Worm (Caenorhabditis elegans): ENCODE results near the gene anmt-3.
A peak's percentile ranks its signal among the peaks of the same experiment; 100 is the strongest.

anmt-3 gene

ce11 chrV:9913863-9914262, 44.3 kb downstream of the anmt-3 start, which contains the start of gene fipr-10:
Gene fipr-10, plus strand, starts transcription at chrV:9914163.
- TF ChIP-seq unc-62 (GFP tag; optimal IDR thresholded peaks at IDR 0.05) (no peak), elt-3 (tag; optimal IDR thresholded peaks at IDR 0.05) (no peak), snpc-4 (tag; optimal IDR thresholded peaks at IDR 0.05) (no peak), sptf-1 (tag; optimal IDR thresholded peaks at IDR 0.05) (no peak), mls-2 (tag; optimal IDR thresholded peaks at IDR 0.05) (no peak), M03D4.4 (tag; optimal IDR thresholded peaks at IDR 0.05) (no peak), nhr-2 (tag; optimal IDR thresholded peaks at IDR 0.05) (no peak), mab-5 (tag; optimal IDR thresholded peaks at IDR 0.05) (no peak), drap-1 (GFP tag; optimal IDR thresholded peaks at IDR 0.05) (no peak), nhr-237 (tag; optimal IDR thresholded peaks at IDR 0.05) (no peak), ztf-11 (tag; optimal IDR thresholded peaks at IDR 0.05) (no peak), sem-2 (GFP tag; optimal IDR thresholded peaks at IDR 0.05) (no peak), ceh-39 (tag; optimal IDR thresholded peaks at IDR 0.05) (no peak), flh-1 (GFP tag; optimal IDR thresholded peaks at IDR 0.05) (no peak), unc-120 (tag; optimal IDR thresholded peaks at IDR 0.05; ENCODE audit: poor library complexity, severe bottlenecking) (no peak), elt-1 (tag; optimal IDR thresholded peaks at IDR 0.05; ENCODE audit: borderline replicate concordance, insufficient read depth) (no peak), pha-4 (tag; optimal IDR thresholded peaks at IDR 0.05) (no peak), blmp-1 (tag; optimal IDR thresholded peaks at IDR 0.05) (no peak), lin-32 (GFP tag; optimal IDR thresholded peaks at IDR 0.05) (no peak), ces-1 (GFP tag; optimal IDR thresholded peaks at IDR 0.05) (no peak)

ce11 chrV:9911165-9911564, 47.0 kb downstream of the anmt-3 start:
- no peak for TF ChIP-seq lsy-2 (tag; optimal IDR thresholded peaks at IDR 0.05)
- peak; percentile 85 for TF ChIP-seq ces-1 (GFP tag; optimal IDR thresholded peaks at IDR 0.05)

- TF ChIP-seq elt-1 (tag; optimal IDR thresholded peaks at IDR 0.05; ENCODE audit: borderline replicate concordance, insufficient read depth) (no peak), snpc-4 (tag; optimal IDR thresholded peaks at IDR 0.05) (no peak), nhr-237 (tag; optimal IDR thresholded peaks at IDR 0.05) (no peak), sptf-1 (tag; optimal IDR thresholded peaks at IDR 0.05) (no peak), nhr-2 (tag; optimal IDR thresholded peaks at IDR 0.05) (no peak), cnd-1 (tag; optimal IDR thresholded peaks at IDR 0.05) (no peak), M03D4.4 (tag; optimal IDR thresholded peaks at IDR 0.05) (no peak), drap-1 (GFP tag; optimal IDR thresholded peaks at IDR 0.05) (no peak)
These were observed 48.5 kb downstream of the anmt-3 start for ce11 chrV:9909624-9910023.

- no peak for TF ChIP-seq pha-4 (tag; optimal IDR thresholded peaks at IDR 0.05)
- no peak for TF ChIP-seq sem-2 (GFP tag; optimal IDR thresholded peaks at IDR 0.05)
- TF ChIP-seq mls-2 (tag; optimal IDR thresholded peaks at IDR 0.05), result no peak
- TF ChIP-seq nhr-12 (tag; optimal IDR thresholded peaks at IDR 0.05), result no peak
- TF ChIP-seq nhr-2 (tag; optimal IDR thresholded peaks at IDR 0.05), result no peak
- TF ChIP-seq snpc-4 (tag; optimal IDR thresholded peaks at IDR 0.05), result no peak
- no peak for TF ChIP-seq flh-1 (GFP tag; optimal IDR thresholded peaks at IDR 0.05)
- no peak for TF ChIP-seq nhr-237 (tag; optimal IDR thresholded peaks at IDR 0.05)
- TF ChIP-seq ceh-43 (GFP tag; optimal IDR thresholded peaks at IDR 0.05), result no peak
- no peak for TF ChIP-seq lin-32 (GFP tag; optimal IDR thresholded peaks at IDR 0.05)
- no peak for TF ChIP-seq ztf-11 (tag; optimal IDR thresholded peaks at IDR 0.05)
- TF ChIP-seq nhr-28 (tag; optimal IDR thresholded peaks at IDR 0.05), result no peak
- TF ChIP-seq mep-1 (tag; optimal IDR thresholded peaks at IDR 0.05), result no peak
- no peak for TF ChIP-seq tbx-8 (GFP tag; optimal IDR thresholded peaks at IDR 0.05)
- TF ChIP-seq elt-1 (tag; optimal IDR thresholded peaks at IDR 0.05; ENCODE audit: borderline replicate concordance, insufficient read depth), result no peak
- no peak for TF ChIP-seq unc-120 (tag; optimal IDR thresholded peaks at IDR 0.05; ENCODE audit: poor library complexity, severe bottlenecking)
- TF ChIP-seq nhr-76 (tag; optimal IDR thresholded peaks at IDR 0.05), result no peak
- no peak for TF ChIP-seq bed-3 (GFP tag; optimal IDR thresholded peaks at IDR 0.05)
- no peak for TF ChIP-seq sptf-1 (tag; optimal IDR thresholded peaks at IDR 0.05)
- no peak for TF ChIP-seq ceh-83 (GFP tag; optimal IDR thresholded peaks at IDR 0.05)
These were observed 50.9 kb downstream of the anmt-3 start for ce11 chrV:9907205-9907604.
